Worm (Caenorhabditis elegans) whole organism, young adult: ENCODE measurements around the gene lsm-1.

Source experiments
- ama-1 ChIP-seq, 3 experiments: fragments of 150-350 bp in 1 of 3; sonication (generic microtip) in 2 of 3; optimal IDR thresholded peaks; 2 replicates each; lab custom pipeline; 2014 to 2018; ENCODE audit warnings: missing biosample characterization in 2 of 3, missing genetic modification characterization in 2 of 3, missing genetic modification reagents in 2 of 3
- attf-3 ChIP-seq: fragments of 200-800 bp; sonication (Bioruptor generic); conservative IDR thresholded peaks from 2 replicates; pipeline ENCODE4 v1.3.6; 2022; ENCODE audit warnings: missing genetic modification reagents, missing genetic modification characterization, missing compliant biosample characterization
- lin-54 ChIP-seq: fragments of 200-800 bp; sonication (Bioruptor generic); optimal IDR thresholded peaks from 2 replicates; lab custom pipeline; 2018; ENCODE audit warnings: mild to moderate bottlenecking, missing genetic modification characterization, missing compliant biosample characterization
- tbp1 ChIP-seq: fragments of 200-800 bp; sonication (Bioruptor generic); optimal IDR thresholded peaks from 2 replicates; lab custom pipeline; 2018; ENCODE audit warnings: mild to moderate bottlenecking, missing genetic modification characterization, missing compliant biosample characterization
- unc-130 ChIP-seq: sonication (generic microtip); optimal IDR thresholded peaks from 2 replicates; lab custom pipeline; 2016; ENCODE audit warnings: missing genetic modification reagents, missing genetic modification characterization, missing compliant biosample characterization

DNA sequence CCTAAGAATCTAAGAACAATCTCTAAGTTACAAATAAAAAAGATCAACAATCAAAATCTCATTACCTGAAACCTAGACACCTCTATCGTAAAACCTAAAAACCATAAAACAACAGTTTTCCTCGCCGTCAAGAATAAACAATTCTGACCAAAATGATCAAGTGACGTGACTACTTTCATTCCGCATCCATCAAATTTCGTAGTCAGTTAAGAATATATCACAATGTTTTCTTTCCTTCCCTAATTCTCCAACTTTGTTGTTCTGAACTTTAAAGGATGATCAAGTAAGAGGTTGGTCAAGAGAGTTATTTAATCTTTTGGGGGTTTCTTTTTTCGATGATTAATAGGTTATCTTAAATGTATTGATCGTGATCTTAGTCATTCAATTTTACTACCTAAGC is 36.5 kb downstream of the lsm-1 start:
- TF ChIP-seq unc-130 (GFP tag; lab: Kevin White, UChicago), result no peak
- no peak for TF ChIP-seq lin-54 (GFP tag; lab: Kevin White, UChicago)
- no peak for TF ChIP-seq tbp1 (GFP tag; lab: Kevin White, UChicago)
- TF ChIP-seq attf-3 (GFP tag; lab: Robert Waterston, UW), result no peak
- no peak for TF ChIP-seq ama-1 (optimal IDR thresholded peaks at IDR 0.05; lab: Kevin White, UChicago)
- TF ChIP-seq ama-1 (GFP tag; optimal IDR thresholded peaks at IDR 0.05; lab: Kevin White, UChicago), result no peak
